Worm (Caenorhabditis elegans): ENCODE results near the gene F59D12.2.

The F59D12.2 gene

DNA sequence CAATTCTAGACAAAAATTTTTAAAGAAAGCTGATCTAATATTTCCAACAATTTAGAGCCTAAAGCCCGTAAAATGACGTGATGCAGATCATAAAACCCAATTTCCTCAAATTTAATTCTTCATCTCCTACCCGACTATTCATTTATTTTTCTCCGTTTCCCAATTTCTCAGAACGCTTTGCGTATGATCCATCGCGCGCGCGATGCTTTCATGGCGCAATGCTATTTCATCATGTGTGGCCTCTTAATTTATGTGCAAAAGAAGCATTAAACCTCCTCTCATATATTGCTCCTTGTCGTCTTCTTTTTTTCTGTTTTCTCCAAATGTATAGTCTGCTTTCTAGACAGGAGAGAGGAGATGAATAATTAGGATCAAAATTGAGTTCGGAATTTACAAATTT is 6.8 kb downstream of the F59D12.2 start:
- TF ChIP-seq ceh-82 (tag; optimal IDR thresholded peaks at IDR 0.05) (no peak), sma-9 (GFP tag; optimal IDR thresholded peaks at IDR 0.05) (peak; percentile 38), sma-9 (tag; optimal IDR thresholded peaks at IDR 0.05) (no peak)

DNA sequence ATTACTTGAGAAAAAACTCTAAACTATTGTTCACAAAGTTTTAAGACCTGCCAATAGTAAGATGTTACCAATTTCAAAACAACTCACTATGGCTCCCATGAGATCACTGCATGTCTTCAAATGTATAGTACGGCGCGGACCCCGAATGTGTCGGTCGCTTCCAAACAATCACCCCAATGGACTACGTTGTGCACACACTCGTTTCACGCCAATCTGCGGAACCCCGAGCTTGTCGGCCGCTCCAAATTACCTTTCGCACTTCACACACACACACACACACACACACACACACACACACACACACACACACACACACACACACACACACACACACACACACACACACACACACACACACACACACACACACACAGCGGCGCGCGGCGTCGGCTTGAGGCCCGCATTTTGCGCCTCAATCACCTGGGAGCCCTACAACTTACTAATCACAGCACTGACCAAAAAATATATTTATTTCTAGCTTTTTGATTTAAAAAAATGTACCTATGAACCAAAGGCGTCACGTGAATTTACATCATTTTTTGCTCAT is 7.4 kb downstream of the F59D12.2 start:
- TF ChIP-seq snpc-4 (tag; optimal IDR thresholded peaks at IDR 0.05), result peak; percentile 53
- TF ChIP-seq nhr-77 (tag; optimal IDR thresholded peaks at IDR 0.05), result no peak
- no peak for TF ChIP-seq sma-9 (GFP tag; optimal IDR thresholded peaks at IDR 0.05)
- no peak for TF ChIP-seq sma-9 (tag; optimal IDR thresholded peaks at IDR 0.05)
- no peak for TF ChIP-seq nhr-11 (tag; optimal IDR thresholded peaks at IDR 0.05)
- no peak for TF ChIP-seq mdl-1 (tag; optimal IDR thresholded peaks at IDR 0.05)

DNA sequence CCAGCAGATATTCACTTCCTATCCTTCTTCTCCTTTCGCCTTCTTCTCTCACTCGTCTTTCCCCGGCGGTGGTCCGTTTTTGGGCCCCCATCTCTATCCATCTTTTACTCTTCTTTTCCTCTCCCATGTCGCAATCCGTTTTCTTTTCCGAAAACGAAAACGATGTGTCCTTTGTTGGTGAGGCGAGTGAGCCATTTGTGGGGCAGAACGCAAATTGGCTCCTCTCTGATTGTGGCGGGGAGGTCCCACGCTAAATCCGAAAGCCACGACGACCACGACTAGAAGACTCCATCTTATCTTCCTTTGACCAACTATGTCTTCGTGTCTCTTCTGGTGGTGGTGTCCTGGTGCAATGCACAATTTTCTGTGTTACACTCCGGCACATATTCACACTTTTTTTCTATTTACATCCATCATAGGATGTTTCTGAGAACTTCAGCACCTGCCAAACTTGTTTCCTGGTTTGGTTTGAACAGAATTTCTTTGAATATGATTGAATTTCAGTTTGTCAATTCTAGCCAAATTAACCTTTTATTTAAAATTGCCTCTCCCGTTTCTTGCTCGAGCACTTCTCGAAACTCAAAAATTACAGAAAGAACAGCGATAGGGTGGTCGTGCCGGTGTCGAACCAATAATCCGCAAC is 9.2 kb downstream of the F59D12.2 start, which contains the start of gene pcdr-1:
Gene pcdr-1 (plus strand): TSS at position 593 of the 643 bp plus-strand sequence.
- TF ChIP-seq elt-3 (tag; optimal IDR thresholded peaks at IDR 0.05) (no peak), F13H6.1 (tag; optimal IDR thresholded peaks at IDR 0.05) (no peak), elt-1 (tag; optimal IDR thresholded peaks at IDR 0.05) (no peak), nhr-11 (tag; optimal IDR thresholded peaks at IDR 0.05) (no peak), ZK546.5 (tag; optimal IDR thresholded peaks at IDR 0.05) (no peak), ztf-4 (tag; optimal IDR thresholded peaks at IDR 0.05) (no peak), ztf-1 (GFP tag; conservative IDR thresholded peaks at IDR 0.05) (no peak), mdl-1 (tag; optimal IDR thresholded peaks at IDR 0.05) (no peak), ama-1 (optimal IDR thresholded peaks at IDR 0.05) (no peak), nhr-77 (tag; optimal IDR thresholded peaks at IDR 0.05) (no peak), C34F6.9 (tag; optimal IDR thresholded peaks at IDR 0.05) (no peak), unc-39 (tag; optimal IDR thresholded peaks at IDR 0.05) (no peak), gmeb-1 (tag; optimal IDR thresholded peaks at IDR 0.05) (no peak), nhr-10 (tag; optimal IDR thresholded peaks at IDR 0.05) (no peak), lin-39 (tag; optimal IDR thresholded peaks at IDR 0.05) (no peak), lin-13 (GFP tag; optimal IDR thresholded peaks at IDR 0.05) (no peak)

DNA sequence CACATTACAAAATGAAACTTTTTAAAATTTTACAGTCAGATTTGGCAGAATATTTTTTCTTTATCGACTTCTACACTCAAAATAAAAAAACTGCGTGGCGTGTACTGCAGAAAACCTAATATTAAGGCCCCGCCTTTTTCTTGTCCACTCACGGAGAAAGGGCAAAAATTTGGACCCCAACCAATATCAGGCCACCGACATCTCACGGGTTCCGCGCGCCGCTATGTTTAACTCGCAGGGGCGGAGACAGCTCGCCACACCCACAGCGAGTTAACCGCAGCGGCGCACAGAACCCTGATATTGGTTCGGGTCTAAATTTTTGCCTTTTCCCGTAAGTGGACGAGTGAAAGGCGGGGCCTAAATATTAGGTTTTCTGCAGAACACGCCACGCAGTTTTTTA is 11.8 kb downstream of the F59D12.2 start:
- no peak for TF ChIP-seq ceh-82 (tag; optimal IDR thresholded peaks at IDR 0.05)
- TF ChIP-seq snpc-4 (tag; optimal IDR thresholded peaks at IDR 0.05), result peak; percentile 81

DNA sequence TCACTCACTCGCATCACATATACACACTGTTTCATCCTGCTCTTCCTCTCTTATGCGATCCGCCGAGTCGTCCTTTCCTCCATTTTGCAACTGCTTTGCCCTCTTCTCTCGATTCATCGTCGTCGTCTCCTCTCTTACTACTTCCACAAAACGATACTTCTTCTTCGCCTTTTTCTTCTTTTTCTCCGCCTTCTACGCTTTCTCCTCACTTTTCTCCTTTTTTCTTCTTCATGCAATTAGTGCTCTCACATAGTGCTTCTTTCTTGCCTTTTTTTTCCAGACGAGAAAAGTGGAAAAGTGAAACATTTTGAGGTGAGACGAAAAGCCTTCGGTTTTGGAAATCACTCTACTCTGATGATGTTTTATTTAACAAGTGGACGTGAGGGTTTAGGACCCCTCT is 16.0 kb downstream of the F59D12.2 start:
- TF ChIP-seq unc-55 (GFP tag; optimal IDR thresholded peaks at IDR 0.05) (peak; percentile 57), alr-1 (tag; optimal IDR thresholded peaks at IDR 0.05) (no peak), snpc-4 (tag; optimal IDR thresholded peaks at IDR 0.05) (no peak), lin-13 (GFP tag; optimal IDR thresholded peaks at IDR 0.05) (peak; percentile 0), ztf-1 (GFP tag; conservative IDR thresholded peaks at IDR 0.05) (no peak), lsy-2 (tag; optimal IDR thresholded peaks at IDR 0.05) (peak in 1 of 2 experiments; percentile 25), nhr-129 (tag; optimal IDR thresholded peaks at IDR 0.05) (peak; percentile 23), C34F6.9 (tag; optimal IDR thresholded peaks at IDR 0.05) (peak; percentile 31), crh-2 (tag; optimal IDR thresholded peaks at IDR 0.05) (peak; percentile 5)

DNA sequence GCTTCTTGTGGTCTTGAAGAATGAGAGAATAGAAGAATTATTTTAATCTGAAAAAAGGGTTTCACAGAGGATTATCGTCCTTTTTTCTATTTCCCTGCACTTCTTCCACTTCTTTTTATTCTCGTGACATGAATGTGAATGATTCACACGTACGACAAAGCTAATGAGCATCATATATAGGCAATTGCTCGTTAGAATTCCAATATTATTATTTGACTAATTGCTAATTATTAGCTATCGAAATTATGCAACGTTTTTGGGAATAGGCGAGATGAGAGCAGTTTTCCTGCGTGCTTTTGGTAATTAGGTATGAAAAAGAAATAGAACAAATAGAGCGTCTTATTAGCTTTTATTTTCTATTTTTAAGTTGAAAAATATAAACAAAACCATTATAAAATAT is 17.7 kb downstream of the F59D12.2 start:
- peak; percentile 28 for TF ChIP-seq C34F6.9 (tag; optimal IDR thresholded peaks at IDR 0.05)
- TF ChIP-seq lsy-2 (tag; optimal IDR thresholded peaks at IDR 0.05), result peak in 1 of 2 experiments; percentile 10
- no peak for TF ChIP-seq unc-39 (tag; optimal IDR thresholded peaks at IDR 0.05)
- TF ChIP-seq snpc-4 (tag; optimal IDR thresholded peaks at IDR 0.05), result no peak
- no peak for TF ChIP-seq peb-1 (tag; optimal IDR thresholded peaks at IDR 0.05)

DNA sequence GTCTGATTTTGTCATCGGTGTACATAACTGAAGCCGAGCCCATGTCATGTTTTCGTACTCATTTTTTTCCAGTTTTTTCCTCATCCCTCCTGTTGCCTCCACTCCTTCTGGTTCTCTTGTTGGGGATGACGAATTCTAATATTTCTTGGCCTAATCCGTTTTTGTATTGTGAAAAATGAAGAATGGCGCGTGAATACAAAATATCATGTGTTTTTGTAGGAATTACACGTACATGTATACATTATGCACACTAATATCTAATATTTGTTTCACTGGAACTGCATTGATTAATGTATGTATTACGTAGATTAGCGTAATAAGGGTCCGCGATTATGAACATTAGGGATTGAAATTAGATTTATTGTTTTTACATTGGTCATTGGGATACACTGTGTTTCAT is 19.9 kb downstream of the F59D12.2 start:
- TF ChIP-seq unc-55 (GFP tag; optimal IDR thresholded peaks at IDR 0.05) (peak; percentile 24), lin-11 (tag; optimal IDR thresholded peaks at IDR 0.05) (no peak), nhr-11 (tag; optimal IDR thresholded peaks at IDR 0.05) (no peak), gmeb-1 (tag; optimal IDR thresholded peaks at IDR 0.05) (no peak)

DNA sequence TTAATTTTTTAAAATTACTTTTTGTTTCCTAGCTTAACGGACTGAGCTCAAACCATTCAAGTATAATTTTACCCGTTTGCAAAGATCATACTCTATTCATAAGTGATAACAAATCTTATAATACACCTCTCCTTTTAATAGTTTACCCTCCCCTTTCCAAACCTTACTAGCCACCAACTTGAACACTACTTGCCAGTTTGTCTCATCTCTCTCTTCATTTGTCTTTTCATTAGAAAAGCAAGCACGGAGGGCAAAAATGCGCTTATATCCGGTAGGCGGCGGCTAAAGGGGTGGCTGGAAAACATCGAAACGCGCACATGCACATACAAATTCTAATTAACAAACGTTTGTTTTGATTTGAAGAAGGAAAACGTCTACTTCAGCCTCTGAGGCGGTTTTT is 20.6 kb downstream of the F59D12.2 start:
- TF ChIP-seq F13H6.1 (tag; optimal IDR thresholded peaks at IDR 0.05), result no peak
- TF ChIP-seq ztf-4 (tag; optimal IDR thresholded peaks at IDR 0.05), result no peak
- TF ChIP-seq ztf-1 (GFP tag; conservative IDR thresholded peaks at IDR 0.05), result no peak
- no peak for TF ChIP-seq lin-39 (tag; optimal IDR thresholded peaks at IDR 0.05)
- TF ChIP-seq lsy-2 (tag; optimal IDR thresholded peaks at IDR 0.05), result no peak
- TF ChIP-seq alr-1 (tag; optimal IDR thresholded peaks at IDR 0.05), result no peak
- no peak for TF ChIP-seq ceh-16 (tag; optimal IDR thresholded peaks at IDR 0.05)
- no peak for TF ChIP-seq unc-55 (GFP tag; optimal IDR thresholded peaks at IDR 0.05)
- no peak for TF ChIP-seq ZK546.5 (tag; optimal IDR thresholded peaks at IDR 0.05)
- no peak for TF ChIP-seq nhr-77 (tag; optimal IDR thresholded peaks at IDR 0.05)
- no peak for TF ChIP-seq mdl-1 (tag; optimal IDR thresholded peaks at IDR 0.05)
- TF ChIP-seq nhr-11 (tag; optimal IDR thresholded peaks at IDR 0.05), result no peak
- TF ChIP-seq unc-62 (GFP tag; optimal IDR thresholded peaks at IDR 0.05), result no peak

Measured in whole organism, L2 larva.